Fruit fly (Drosophila melanogaster) whole organism, embryonic: ENCODE measurements around the gene CG31249.
A peak's percentile ranks its signal among the peaks of the same experiment; 100 is the strongest.

ENCODE experiments used
- Ada2b ChIP-seq: fragments of 200-800 bp; sonication (Bioruptor generic); IDR thresholded peaks from 2 replicates; pipeline ENCODE4 v1.3.6; 2022; ENCODE audit warnings: missing biosample characterization, missing genetic modification characterization
- Aef1 ChIP-seq: fragments of 200-800 bp; sonication (Bioruptor generic); IDR thresholded peaks from 3 replicates; pipeline ENCODE4 v1.3.6; 2022; ENCODE audit warnings: missing biosample characterization, missing genetic modification characterization
- Awh ChIP-seq: fragments of 200-800 bp; sonication (Bioruptor generic); IDR thresholded peaks from 2 replicates; pipeline ENCODE4, ENCODE4 v1.3.6; 2022; ENCODE audit warnings: missing biosample characterization, missing genetic modification characterization
- CG12155 ChIP-seq: fragments of 200-800 bp; sonication (Bioruptor generic); optimal IDR thresholded peaks from 3 replicates; lab custom pipeline; 2016; ENCODE audit warnings: missing biosample characterization, missing genetic modification characterization
- CG1233 ChIP-seq: fragments of 200-800 bp; sonication (Bioruptor generic); optimal IDR thresholded peaks from 4 replicates; lab custom pipeline; 2018; ENCODE audit warnings: missing biosample characterization, mild to moderate bottlenecking, missing genetic modification characterization
- CG13123 ChIP-seq: fragments of 200-800 bp; sonication (Bioruptor generic); optimal IDR thresholded peaks from 2 replicates; lab custom pipeline; 2016; ENCODE audit warnings: missing biosample characterization, missing genetic modification characterization
- CG14014 ChIP-seq: fragments of 200-800 bp; sonication (Bioruptor generic); IDR thresholded peaks from 2 replicates; pipeline ENCODE4 v1.3.6; 2022; ENCODE audit warnings: missing biosample characterization, missing genetic modification characterization
- CG14050 ChIP-seq: fragments of 200-800 bp; sonication (Bioruptor generic); IDR thresholded peaks from 3 replicates; pipeline ENCODE4 v1.3.6; 2022; ENCODE audit warnings: missing biosample characterization, missing genetic modification characterization
- CG15696 ChIP-seq: fragments of 200-800 bp; sonication (Bioruptor generic); optimal IDR thresholded peaks from 2 replicates; lab custom pipeline; 2019; ENCODE audit warnings: missing biosample characterization, mild to moderate bottlenecking, missing genetic modification characterization, moderate library complexity
- CG1602 ChIP-seq: fragments of 200-800 bp; sonication (Bioruptor generic); optimal IDR thresholded peaks from 3 replicates; lab custom pipeline; 2016; ENCODE audit warnings: missing biosample characterization, missing genetic modification characterization
- CG17612 ChIP-seq: fragments of 200-800 bp; sonication (Bioruptor generic); IDR thresholded peaks from 2 replicates; pipeline ENCODE4 v1.3.6; 2022; ENCODE audit warnings: missing biosample characterization, missing genetic modification characterization
- CG2889 ChIP-seq: fragments of 200-800 bp; sonication (Bioruptor generic); IDR thresholded peaks from 3 replicates; pipeline ENCODE4 v1.3.6; 2022; ENCODE audit warnings: missing biosample characterization, missing genetic modification characterization
- CG3726 ChIP-seq: fragments of 200-800 bp; sonication (Bioruptor generic); IDR thresholded peaks from 3 replicates; pipeline ENCODE4, ENCODE4 v1.3.6; 2022; ENCODE audit warnings: missing biosample characterization, missing genetic modification characterization
- CG42726 ChIP-seq: fragments of 200-800 bp; sonication (Bioruptor generic); IDR thresholded peaks from 2 replicates; pipeline ENCODE4 v1.3.6; 2022; ENCODE audit warnings: missing biosample characterization, missing genetic modification characterization; ENCODE audit not compliant: partially characterized antibody
- CG6254 ChIP-seq: fragments of 200-800 bp; sonication (Bioruptor generic); optimal IDR thresholded peaks from 3 replicates; lab custom pipeline; 2017; ENCODE audit warnings: mild to moderate bottlenecking, missing biosample characterization, missing genetic modification reagents, missing genetic modification characterization
- CG6813 ChIP-seq: fragments of 200-800 bp; sonication (Bioruptor generic); optimal IDR thresholded peaks from 2 replicates; lab custom pipeline; 2017; ENCODE audit warnings: missing biosample characterization, missing genetic modification characterization, mild to moderate bottlenecking, moderate library complexity, missing genetic modification reagents
- CG9437 ChIP-seq: fragments of 200-800 bp; sonication (Bioruptor generic); optimal IDR thresholded peaks from 2 replicates; lab custom pipeline; 2018; ENCODE audit warnings: missing biosample characterization, mild to moderate bottlenecking, missing genetic modification characterization
- CG9727 ChIP-seq: fragments of 200-800 bp; sonication (Bioruptor generic); optimal IDR thresholded peaks from 3 replicates; lab custom pipeline; 2017; ENCODE audit warnings: missing biosample characterization, mild to moderate bottlenecking, missing genetic modification characterization
- CTCF ChIP-seq: fragments of 200-800 bp; sonication (Bioruptor generic); optimal IDR thresholded peaks from 2 replicates; lab custom pipeline; 2017; ENCODE audit warnings: missing biosample characterization, mild to moderate bottlenecking, missing genetic modification characterization, moderate library complexity
- CkIIα-i1 ChIP-seq: fragments of 200-800 bp; sonication (Bioruptor generic); IDR thresholded peaks from 2 replicates; pipeline ENCODE4 v1.3.6; 2022; ENCODE audit warnings: missing biosample characterization, missing genetic modification characterization
- D19B ChIP-seq: fragments of 200-800 bp; sonication (Bioruptor generic); optimal IDR thresholded peaks from 2 replicates; lab custom pipeline; 2017; ENCODE audit warnings: missing biosample characterization, mild to moderate bottlenecking, missing genetic modification characterization
- Dbx ChIP-seq: fragments of 200-800 bp; sonication (Bioruptor generic); IDR thresholded peaks from 3 replicates; pipeline ENCODE4 v1.3.6; 2022; ENCODE audit warnings: missing biosample characterization, missing genetic modification characterization
- Doc3 ChIP-seq: fragments of 200-800 bp; sonication (Bioruptor generic); IDR thresholded peaks from 3 replicates; pipeline ENCODE4 v1.3.6; 2022; ENCODE audit warnings: missing biosample characterization, missing genetic modification characterization; ENCODE audit not compliant: partially characterized antibody
- ERR ChIP-seq: fragments of 200-800 bp; sonication (Bioruptor generic); optimal IDR thresholded peaks from 2 replicates; lab custom pipeline; 2016; ENCODE audit warnings: missing biosample characterization, missing genetic modification characterization
- Hey ChIP-seq: fragments of 200-800 bp; sonication (Bioruptor generic); optimal IDR thresholded peaks from 3 replicates; lab custom pipeline; 2018; ENCODE audit warnings: missing biosample characterization, mild to moderate bottlenecking, missing genetic modification characterization
- HmgD ChIP-seq: fragments of 200-800 bp; sonication (Bioruptor generic); optimal IDR thresholded peaks from 3 replicates; lab custom pipeline; 2016; ENCODE audit warnings: missing biosample characterization, missing genetic modification characterization
- Hr39 ChIP-seq: fragments of >200 bp; optimal IDR thresholded peaks from 2 replicates; lab custom pipeline; 2017
- Lhr ChIP-seq: fragments of 200-800 bp; sonication (Bioruptor generic); optimal IDR thresholded peaks from 3 replicates; lab custom pipeline; 2017; ENCODE audit warnings: mild to moderate bottlenecking, missing biosample characterization, missing genetic modification reagents, missing genetic modification characterization
- Mrtf ChIP-seq: fragments of 200-800 bp; sonication (Bioruptor generic); IDR thresholded peaks from 3 replicates; pipeline ENCODE4 v1.3.6; 2022; ENCODE audit warnings: missing biosample characterization, missing genetic modification characterization
- Ssrp ChIP-seq: fragments of 200-800 bp; sonication (Bioruptor generic); optimal IDR thresholded peaks from 2 replicates; lab custom pipeline; 2018; ENCODE audit warnings: missing biosample characterization, mild to moderate bottlenecking, missing genetic modification characterization, moderate library complexity
- YL-1 ChIP-seq: fragments of 200-800 bp; sonication (Bioruptor generic); optimal IDR thresholded peaks from 3 replicates; lab custom pipeline; 2017; ENCODE audit warnings: missing biosample characterization, mild to moderate bottlenecking, missing genetic modification characterization
- ap ChIP-seq: fragments of 200-800 bp; sonication (Bioruptor generic); IDR thresholded peaks from 2 replicates; pipeline ENCODE4 v1.3.6; 2022; ENCODE audit warnings: missing biosample characterization, missing genetic modification characterization
- bbx ChIP-seq: fragments of 200-800 bp; sonication (Bioruptor generic); IDR thresholded peaks from 2 replicates; pipeline ENCODE4 v1.3.6; 2022; ENCODE audit warnings: missing biosample characterization, missing genetic modification characterization; ENCODE audit not compliant: partially characterized antibody
- bigmax ChIP-seq: fragments of 200-800 bp; sonication (Bioruptor generic); optimal IDR thresholded peaks from 2 replicates; lab custom pipeline; 2018; ENCODE audit warnings: missing biosample characterization, mild to moderate bottlenecking, missing genetic modification characterization
- bowl ChIP-seq: fragments of 200-800 bp; sonication (Bioruptor generic); IDR thresholded peaks from 2 replicates; pipeline ENCODE4 v1.3.6; 2022; ENCODE audit warnings: missing biosample characterization, missing genetic modification characterization
- cato ChIP-seq: fragments of 200-800 bp; sonication (Bioruptor generic); optimal IDR thresholded peaks from 2 replicates; lab custom pipeline; 2016; ENCODE audit warnings: missing biosample characterization, missing genetic modification characterization, borderline replicate concordance
- da ChIP-seq: fragments of 200-800 bp; sonication (Bioruptor generic); optimal IDR thresholded peaks from 2 replicates; lab custom pipeline; 2016; ENCODE audit warnings: missing biosample characterization, missing genetic modification characterization
- dmrt99B ChIP-seq: fragments of 200-800 bp; sonication (Bioruptor generic); optimal IDR thresholded peaks from 2 replicates; lab custom pipeline; 2018; ENCODE audit warnings: missing biosample characterization, mild to moderate bottlenecking, missing genetic modification characterization, moderate library complexity
- ewg ChIP-seq: fragments of 200-800 bp; sonication (Bioruptor generic); optimal IDR thresholded peaks from 3 replicates; lab custom pipeline; 2017; ENCODE audit warnings: mild to moderate bottlenecking, missing biosample characterization, missing genetic modification reagents, missing genetic modification characterization
- gfzf ChIP-seq: fragments of 200-800 bp; sonication (Bioruptor generic); optimal IDR thresholded peaks from 2 replicates; lab custom pipeline; 2016; ENCODE audit warnings: missing biosample characterization, mild to moderate bottlenecking, missing genetic modification characterization, moderate library complexity
- gsb-n ChIP-seq: fragments of 200-800 bp; sonication (Bioruptor generic); optimal IDR thresholded peaks from 3 replicates; lab custom pipeline; 2018; ENCODE audit warnings: missing biosample characterization, mild to moderate bottlenecking, missing genetic modification characterization
- hb ChIP-seq: fragments of 200-800 bp; sonication (Bioruptor generic); IDR thresholded peaks from 3 replicates; pipeline ENCODE4 v1.3.6; 2022; ENCODE audit warnings: missing biosample characterization, missing genetic modification characterization; ENCODE audit not compliant: partially characterized antibody
- hth ChIP-seq: fragments of >200 bp; optimal IDR thresholded peaks from 2 replicates; lab custom pipeline; 2017; ENCODE audit warnings: inconsistent platforms
- inv ChIP-seq: fragments of 200-800 bp; sonication (Bioruptor generic); IDR thresholded peaks from 2 replicates; pipeline ENCODE4 v1.3.6; 2022; ENCODE audit warnings: missing biosample characterization, missing genetic modification characterization; ENCODE audit not compliant: partially characterized antibody
- knrl ChIP-seq: fragments of 200-800 bp; sonication (Bioruptor generic); IDR thresholded peaks from 3 replicates; pipeline ENCODE4 v1.3.6; 2022; ENCODE audit warnings: missing biosample characterization, missing genetic modification characterization; ENCODE audit not compliant: partially characterized antibody
- nom ChIP-seq: fragments of 200-800 bp; sonication (Bioruptor generic); optimal IDR thresholded peaks from 2 replicates; lab custom pipeline; 2017; ENCODE audit warnings: missing biosample characterization, missing genetic modification characterization, mild to moderate bottlenecking, moderate library complexity, missing genetic modification reagents
- pb ChIP-seq: fragments of 200-800 bp; sonication (Bioruptor generic); optimal IDR thresholded peaks from 3 replicates; lab custom pipeline; 2016; ENCODE audit warnings: missing biosample characterization, missing genetic modification characterization
- pnt ChIP-seq: fragments of 200-800 bp; sonication (Bioruptor generic); optimal IDR thresholded peaks from 3 replicates; lab custom pipeline; 2016; ENCODE audit warnings: missing biosample characterization, missing genetic modification characterization
- row ChIP-seq: fragments of 200-800 bp; sonication (Bioruptor generic); IDR thresholded peaks from 3 replicates; pipeline ENCODE4 v1.3.6; 2022; ENCODE audit warnings: missing biosample characterization, missing genetic modification characterization
- zen ChIP-seq: fragments of 200-800 bp; sonication (Bioruptor generic); optimal IDR thresholded peaks from 3 replicates; lab custom pipeline; 2018; ENCODE audit warnings: missing biosample characterization, mild to moderate bottlenecking, missing genetic modification characterization, moderate library complexity

Gene CG31249

DNA sequence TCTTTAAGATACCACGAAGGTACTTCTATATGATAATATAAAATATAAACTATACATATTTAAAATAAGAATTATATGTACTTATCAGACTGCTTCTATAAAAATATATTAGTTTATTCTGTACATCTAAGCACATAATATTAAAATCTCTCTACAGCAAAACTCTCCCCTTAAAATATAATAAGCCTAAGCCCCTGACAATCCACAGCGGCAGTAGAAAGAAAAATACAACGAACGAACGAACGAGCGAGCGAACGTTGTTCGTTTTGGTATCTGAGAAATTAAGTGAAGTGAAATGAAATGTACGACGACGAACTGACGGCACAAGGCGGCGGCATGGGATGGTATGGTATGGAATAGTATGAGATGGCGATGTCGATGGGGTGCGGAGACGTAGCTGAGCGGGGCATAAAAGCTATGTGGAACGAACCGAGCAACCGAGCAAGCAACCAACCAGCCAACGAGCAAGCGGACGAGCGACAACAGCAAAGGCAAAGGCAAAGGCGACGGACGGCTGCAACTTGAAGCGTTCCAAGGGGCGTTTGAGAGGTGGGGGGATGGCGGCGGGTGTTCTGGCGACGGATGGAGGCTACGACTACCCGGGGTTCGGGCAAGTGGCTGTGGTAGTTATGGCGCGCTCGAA is 13.7 kb upstream of the CG31249 start (continued):
- peak; percentile 97 for TF ChIP-seq Mrtf (GFP tag; lab: Robert Waterston, UW)
- TF ChIP-seq CG12155 (GFP tag; lab: Kevin White, UChicago): peak; percentile 96
- 0 out of 2 replicates have a peak, but pooled peaks have one; percentile 13 for TF ChIP-seq bbx (GFP tag; lab: Robert Waterston, UW)
- TF ChIP-seq CG13123 (GFP tag; lab: Kevin White, UChicago): peak; percentile 95
- peak; percentile 96 for TF ChIP-seq D19B (GFP tag; lab: Kevin White, UChicago)
- peak; percentile 100 for TF ChIP-seq row (GFP tag; lab: Robert Waterston, UW)
- TF ChIP-seq CG9437 (GFP tag; lab: Kevin White, UChicago): peak; percentile 95
- TF ChIP-seq Doc3 (GFP tag; lab: Robert Waterston, UW): no peak
- peak; percentile 97 for TF ChIP-seq CG3726 (GFP tag; lab: Robert Waterston, UW)
- TF ChIP-seq inv: no peak
- no peak for TF ChIP-seq Hey (tag; lab: Kevin White, UChicago)
- no peak for TF ChIP-seq bigmax (GFP tag; lab: Kevin White, UChicago)
- peak; percentile 97 for TF ChIP-seq ap
- TF ChIP-seq CkIIα-i1 (GFP tag; lab: Robert Waterston, UW): peak; percentile 69; the same call in 1 of the 2 replicates
- TF ChIP-seq nom (GFP tag; lab: Kevin White, UChicago): peak; percentile 97
- peak; percentile 73 for TF ChIP-seq CTCF (GFP tag; lab: Kevin White, UChicago)
- TF ChIP-seq HmgD: no peak
- TF ChIP-seq Awh (GFP tag; lab: Robert Waterston, UW): peak; percentile 98
- TF ChIP-seq bowl (GFP tag; lab: Robert Waterston, UW): peak; percentile 97
- TF ChIP-seq CG6254 (GFP tag; lab: Kevin White, UChicago): peak; percentile 95
- TF ChIP-seq Aef1 (GFP tag; lab: Robert Waterston, UW): peak; percentile 97
- peak; percentile 98 for TF ChIP-seq CG6813
- peak; percentile 25 for TF ChIP-seq da (GFP tag; lab: Kevin White, UChicago)
- peak; percentile 27; the same call in 1 of the 3 replicates for TF ChIP-seq knrl (GFP tag; lab: Robert Waterston, UW)
- no peak for TF ChIP-seq hth (lab: Kevin White, UChicago)
- no peak for TF ChIP-seq gfzf
- TF ChIP-seq gsb-n: peak; percentile 99
- TF ChIP-seq CG17612 (GFP tag; lab: Robert Waterston, UW): peak; percentile 94
- no peak for TF ChIP-seq Hr39 (lab: Kevin White, UChicago)
- TF ChIP-seq CG42726: no peak
- TF ChIP-seq cato (GFP tag; lab: Kevin White, UChicago): peak; percentile 93
- TF ChIP-seq Dbx: peak; percentile 99
- TF ChIP-seq CG15696 (tag; lab: Kevin White, UChicago): peak; percentile 91
- peak; percentile 30 for TF ChIP-seq pb (GFP tag; lab: Kevin White, UChicago)
- TF ChIP-seq CG14014: peak; percentile 98
- TF ChIP-seq Lhr (GFP tag; lab: Kevin White, UChicago): no peak
- TF ChIP-seq CG1233: peak; percentile 97
- TF ChIP-seq CG2889 (GFP tag; lab: Robert Waterston, UW): peak; percentile 97
- peak; percentile 98 for TF ChIP-seq Ada2b
- peak; percentile 98 for TF ChIP-seq CG9727 (GFP tag; lab: Kevin White, UChicago)
- peak; percentile 96 for TF ChIP-seq CG1602
- no peak for TF ChIP-seq hb (GFP tag; lab: Robert Waterston, UW)
- TF ChIP-seq YL-1 (GFP tag; lab: Kevin White, UChicago): peak; percentile 98
- peak; percentile 67 for TF ChIP-seq pnt (GFP tag; lab: Kevin White, UChicago)
- TF ChIP-seq Ssrp (tag; lab: Kevin White, UChicago): peak; percentile 99
- peak; percentile 99 for TF ChIP-seq dmrt99B (tag; lab: Kevin White, UChicago)
- TF ChIP-seq zen: peak; percentile 93
- no peak for TF ChIP-seq ERR (GFP tag; lab: Kevin White, UChicago)
- peak; percentile 97 for TF ChIP-seq CG14050 (GFP tag; lab: Robert Waterston, UW)
- TF ChIP-seq ewg (GFP tag; lab: Kevin White, UChicago): peak; percentile 94
